Fruit fly (Drosophila melanogaster) whole organism, embryonic: ENCODE results near the gene CG32642.
A peak's percentile ranks its signal among the peaks of the same experiment; 100 is the strongest.

Source experiments
- Abd-B ChIP-seq: fragments of 200-800 bp; sonication (Bioruptor generic); optimal IDR thresholded peaks from 2 replicates; lab custom pipeline; 2018; ENCODE audit warnings: missing biosample characterization, mild to moderate bottlenecking, missing genetic modification characterization, moderate library complexity
- Bteb2 ChIP-seq: fragments of 200-800 bp; sonication (Bioruptor generic); optimal IDR thresholded peaks from 2 replicates; lab custom pipeline; 2016; ENCODE audit warnings: missing biosample characterization, missing genetic modification characterization
- CG11085 ChIP-seq: fragments of 200-800 bp; sonication (Bioruptor generic); IDR thresholded peaks from 2 replicates; pipeline ENCODE4 v1.3.6; 2022; ENCODE audit warnings: missing biosample characterization, missing genetic modification characterization
- CG11247 ChIP-seq: fragments of 200-800 bp; sonication (Bioruptor generic); IDR thresholded peaks from 2 replicates; pipeline ENCODE4 v1.3.6; 2022; ENCODE audit warnings: missing biosample characterization, missing genetic modification characterization
- CG11456 ChIP-seq: fragments of 200-800 bp; sonication (Bioruptor generic); IDR thresholded peaks from 3 replicates; pipeline ENCODE4 v1.3.6; 2022; ENCODE audit warnings: missing biosample characterization, missing genetic modification characterization
- CG11723 ChIP-seq: fragments of 200-800 bp; sonication (Bioruptor generic); optimal IDR thresholded peaks from 2 replicates; lab custom pipeline; 2017; ENCODE audit warnings: missing biosample characterization, mild to moderate bottlenecking, missing genetic modification characterization
- CG12104 ChIP-seq: fragments of 200-800 bp; sonication (Bioruptor generic); optimal IDR thresholded peaks from 3 replicates; lab custom pipeline; 2016; ENCODE audit warnings: missing biosample characterization, missing genetic modification characterization
- CG12391 ChIP-seq: fragments of 200-800 bp; sonication (Bioruptor generic); optimal IDR thresholded peaks from 3 replicates; lab custom pipeline; 2018; ENCODE audit warnings: missing biosample characterization, mild to moderate bottlenecking, missing genetic modification characterization, moderate library complexity
- CG17361 ChIP-seq: fragments of 200-800 bp; sonication (Bioruptor generic); IDR thresholded peaks from 3 replicates; pipeline ENCODE4 v1.3.6; 2022; ENCODE audit warnings: missing biosample characterization, missing genetic modification characterization
- CG32532 ChIP-seq: fragments of 200-800 bp; sonication (Bioruptor generic); IDR thresholded peaks from 2 replicates; pipeline ENCODE4 v1.3.6; 2022; ENCODE audit warnings: missing biosample characterization, missing genetic modification characterization
- CG5180 ChIP-seq: fragments of 200-800 bp; sonication (Bioruptor generic); optimal IDR thresholded peaks from 3 replicates; lab custom pipeline; 2017; ENCODE audit warnings: missing biosample characterization, missing genetic modification characterization, mild to moderate bottlenecking, moderate library complexity, missing genetic modification reagents
- CG8359 ChIP-seq: fragments of 200-800 bp; sonication (Bioruptor generic); optimal IDR thresholded peaks from 2 replicates; lab custom pipeline; 2017; ENCODE audit warnings: missing biosample characterization, mild to moderate bottlenecking, missing genetic modification characterization, borderline replicate concordance
- CG9609 ChIP-seq: fragments of 200-800 bp; sonication (Bioruptor generic); optimal IDR thresholded peaks from 3 replicates; lab custom pipeline; 2016; ENCODE audit warnings: missing biosample characterization, missing genetic modification characterization
- D ChIP-seq, 2 experiments: fragments of 200-800 bp in 1 of 2; fragments of >200 bp in 1 of 2; sonication (Bioruptor generic) in 1 of 2; optimal IDR thresholded peaks; 2 replicates in 1 of 2; 3 replicates in 1 of 2; lab custom pipeline; 2017; ENCODE audit warnings: mild to moderate bottlenecking in 1 of 2, missing biosample characterization in 1 of 2, missing genetic modification characterization in 1 of 2, missing genetic modification reagents in 1 of 2
- D19B ChIP-seq: fragments of 200-800 bp; sonication (Bioruptor generic); optimal IDR thresholded peaks from 2 replicates; lab custom pipeline; 2017; ENCODE audit warnings: missing biosample characterization, mild to moderate bottlenecking, missing genetic modification characterization
- Dbx ChIP-seq: fragments of 200-800 bp; sonication (Bioruptor generic); IDR thresholded peaks from 3 replicates; pipeline ENCODE4 v1.3.6; 2022; ENCODE audit warnings: missing biosample characterization, missing genetic modification characterization
- Deaf1 ChIP-seq: fragments of 200-800 bp; optimal IDR thresholded peaks from 3 replicates; lab custom pipeline; 2019; ENCODE audit warnings: missing biosample characterization, mild to moderate bottlenecking, missing genetic modification characterization, moderate library complexity
- Doc2 ChIP-seq: fragments of 200-800 bp; sonication (Bioruptor generic); IDR thresholded peaks from 2 replicates; pipeline ENCODE4 v1.3.6; 2022; ENCODE audit warnings: missing biosample characterization, missing genetic modification characterization
- Myb ChIP-seq: fragments of 200-800 bp; sonication (Bioruptor generic); optimal IDR thresholded peaks from 2 replicates; lab custom pipeline; 2016; ENCODE audit warnings: missing biosample characterization, missing genetic modification characterization
- NFAT ChIP-seq: fragments of 200-800 bp; sonication (Bioruptor generic); IDR thresholded peaks from 2 replicates; pipeline ENCODE4 v1.3.6; 2022; ENCODE audit warnings: missing biosample characterization, missing genetic modification characterization
- PHDP ChIP-seq: fragments of 200-800 bp; sonication (Bioruptor generic); optimal IDR thresholded peaks from 3 replicates; lab custom pipeline; 2018; ENCODE audit warnings: missing biosample characterization, mild to moderate bottlenecking, missing genetic modification characterization, moderate library complexity
- Ravus ChIP-seq: fragments of 200-800 bp; sonication (Bioruptor generic); IDR thresholded peaks from 2 replicates; pipeline ENCODE4 v1.3.6; 2022; ENCODE audit warnings: missing biosample characterization, missing genetic modification characterization
- Rfx ChIP-seq: fragments of 200-800 bp; sonication (Bioruptor generic); IDR thresholded peaks from 2 replicates; pipeline ENCODE4 v1.3.6; 2022; ENCODE audit warnings: missing biosample characterization, missing genetic modification characterization
- Vsx1 ChIP-seq: fragments of 200-800 bp; sonication (Bioruptor generic); optimal IDR thresholded peaks from 2 replicates; lab custom pipeline; 2017; ENCODE audit warnings: missing biosample characterization, mild to moderate bottlenecking, missing genetic modification characterization, missing genetic modification reagents
- Xrp1 ChIP-seq: fragments of 200-800 bp; sonication (Bioruptor generic); IDR thresholded peaks from 2 replicates; pipeline ENCODE4 v1.3.6; 2022; ENCODE audit warnings: missing biosample characterization, missing genetic modification characterization
- amos ChIP-seq: fragments of 200-800 bp; sonication (Bioruptor generic); IDR thresholded peaks from 2 replicates; pipeline ENCODE4 v1.3.6; 2022; ENCODE audit warnings: missing biosample characterization, missing genetic modification characterization; ENCODE audit not compliant: partially characterized antibody
- bcd ChIP-seq: fragments of 200-800 bp; sonication (Bioruptor generic); optimal IDR thresholded peaks from 2 replicates; lab custom pipeline; 2017; ENCODE audit warnings: missing biosample characterization, mild to moderate bottlenecking, missing genetic modification characterization
- cg ChIP-seq: fragments of 200-800 bp; sonication (Bioruptor generic); optimal IDR thresholded peaks from 3 replicates; lab custom pipeline; 2019; ENCODE audit warnings: missing biosample characterization, mild to moderate bottlenecking, missing genetic modification characterization, moderate library complexity
- en ChIP-seq: fragments of 200-800 bp; sonication (Bioruptor generic); optimal IDR thresholded peaks from 2 replicates; lab custom pipeline; 2016; ENCODE audit warnings: missing biosample characterization, missing genetic modification characterization
- eyg ChIP-seq: fragments of 200-800 bp; sonication (Bioruptor generic); optimal IDR thresholded peaks from 3 replicates; lab custom pipeline; 2016; ENCODE audit warnings: missing biosample characterization, missing genetic modification characterization
- fd3F ChIP-seq: fragments of 200-800 bp; sonication (Bioruptor generic); optimal IDR thresholded peaks from 2 replicates; lab custom pipeline; 2018; ENCODE audit warnings: missing biosample characterization, mild to moderate bottlenecking, missing genetic modification characterization, moderate library complexity
- gce ChIP-seq: fragments of 200-800 bp; sonication (Bioruptor generic); IDR thresholded peaks from 3 replicates; pipeline ENCODE4 v1.3.6; 2022; ENCODE audit warnings: missing biosample characterization, missing genetic modification characterization
- gcm2 ChIP-seq: fragments of 200-800 bp; sonication (Bioruptor generic); optimal IDR thresholded peaks from 2 replicates; lab custom pipeline; 2016; ENCODE audit warnings: missing biosample characterization, missing genetic modification characterization
- gem ChIP-seq: fragments of 200-800 bp; sonication (Bioruptor generic); optimal IDR thresholded peaks from 2 replicates; lab custom pipeline; 2019; ENCODE audit warnings: missing biosample characterization, mild to moderate bottlenecking, missing genetic modification characterization, moderate library complexity
- grn ChIP-seq: fragments of 200-800 bp; sonication (Bioruptor generic); optimal IDR thresholded peaks from 3 replicates; lab custom pipeline; 2017; ENCODE audit warnings: missing biosample characterization, missing genetic modification characterization
- ind ChIP-seq: fragments of 200-800 bp; sonication (Bioruptor generic); optimal IDR thresholded peaks from 3 replicates; lab custom pipeline; 2016; ENCODE audit warnings: missing biosample characterization, missing genetic modification characterization
- insv ChIP-seq, 2 experiments: fragments of 200-800 bp; sonication (Bioruptor generic); optimal IDR thresholded peaks; 3 replicates each; lab custom pipeline; 2016 to 2018; ENCODE audit warnings: missing biosample characterization in 2 of 2, missing genetic modification characterization in 2 of 2
- lov ChIP-seq, 2 experiments: fragments of 200-800 bp in 1 of 2; fragments of >200 bp in 1 of 2; sonication (Bioruptor generic) in 1 of 2; IDR thresholded peaks in 1 of 2; optimal IDR thresholded peaks in 1 of 2; 2 replicates in 1 of 2; 3 replicates in 1 of 2; pipeline versions ENCODE4 v1.3.6 to Lab custom; 2017 to 2022; ENCODE audit warnings: missing biosample characterization in 1 of 2, missing genetic modification characterization in 1 of 2
- pita ChIP-seq: fragments of 200-800 bp; sonication (Bioruptor generic); optimal IDR thresholded peaks from 2 replicates; lab custom pipeline; 2017; ENCODE audit warnings: missing biosample characterization, mild to moderate bottlenecking, missing genetic modification characterization
- repo ChIP-seq: fragments of 200-800 bp; sonication (Bioruptor generic); optimal IDR thresholded peaks from 2 replicates; lab custom pipeline; 2016; ENCODE audit warnings: missing biosample characterization, missing genetic modification characterization
- schlank ChIP-seq: fragments of 200-800 bp; sonication (Bioruptor generic); optimal IDR thresholded peaks from 2 replicates; lab custom pipeline; 2018; ENCODE audit warnings: missing biosample characterization, mild to moderate bottlenecking, missing genetic modification characterization
- scrt ChIP-seq: fragments of 200-800 bp; sonication (Bioruptor generic); optimal IDR thresholded peaks from 2 replicates; lab custom pipeline; 2018; ENCODE audit warnings: missing biosample characterization, mild to moderate bottlenecking, missing genetic modification characterization, moderate library complexity
- tgo ChIP-seq: fragments of 200-800 bp; sonication (Bioruptor generic); IDR thresholded peaks from 3 replicates; pipeline ENCODE4 v1.3.6; 2022; ENCODE audit warnings: missing biosample characterization, missing genetic modification characterization
- tin ChIP-seq: fragments of 200-800 bp; sonication (Bioruptor generic); optimal IDR thresholded peaks from 3 replicates; lab custom pipeline; 2016; ENCODE audit warnings: missing biosample characterization, missing genetic modification characterization
- trem ChIP-seq: fragments of 200-800 bp; optimal IDR thresholded peaks from 3 replicates; lab custom pipeline; 2019; ENCODE audit warnings: missing biosample characterization, mild to moderate bottlenecking, missing genetic modification characterization, moderate library complexity
- ttk ChIP-seq: fragments of 200-800 bp; sonication (Bioruptor generic); IDR thresholded peaks from 2 replicates; pipeline ENCODE4 v2.1.2; 2022; ENCODE audit warnings: missing biosample characterization, missing genetic modification characterization
- unpg ChIP-seq: fragments of 200-800 bp; sonication (Bioruptor generic); optimal IDR thresholded peaks from 3 replicates; lab custom pipeline; 2018; ENCODE audit warnings: missing biosample characterization, mild to moderate bottlenecking, missing genetic modification characterization, moderate library complexity
- vfl ChIP-seq: fragments of 200-800 bp; sonication (Bioruptor generic); optimal IDR thresholded peaks from 2 replicates; lab custom pipeline; 2016; ENCODE audit warnings: missing biosample characterization, missing genetic modification characterization

The CG32642 gene

DNA sequence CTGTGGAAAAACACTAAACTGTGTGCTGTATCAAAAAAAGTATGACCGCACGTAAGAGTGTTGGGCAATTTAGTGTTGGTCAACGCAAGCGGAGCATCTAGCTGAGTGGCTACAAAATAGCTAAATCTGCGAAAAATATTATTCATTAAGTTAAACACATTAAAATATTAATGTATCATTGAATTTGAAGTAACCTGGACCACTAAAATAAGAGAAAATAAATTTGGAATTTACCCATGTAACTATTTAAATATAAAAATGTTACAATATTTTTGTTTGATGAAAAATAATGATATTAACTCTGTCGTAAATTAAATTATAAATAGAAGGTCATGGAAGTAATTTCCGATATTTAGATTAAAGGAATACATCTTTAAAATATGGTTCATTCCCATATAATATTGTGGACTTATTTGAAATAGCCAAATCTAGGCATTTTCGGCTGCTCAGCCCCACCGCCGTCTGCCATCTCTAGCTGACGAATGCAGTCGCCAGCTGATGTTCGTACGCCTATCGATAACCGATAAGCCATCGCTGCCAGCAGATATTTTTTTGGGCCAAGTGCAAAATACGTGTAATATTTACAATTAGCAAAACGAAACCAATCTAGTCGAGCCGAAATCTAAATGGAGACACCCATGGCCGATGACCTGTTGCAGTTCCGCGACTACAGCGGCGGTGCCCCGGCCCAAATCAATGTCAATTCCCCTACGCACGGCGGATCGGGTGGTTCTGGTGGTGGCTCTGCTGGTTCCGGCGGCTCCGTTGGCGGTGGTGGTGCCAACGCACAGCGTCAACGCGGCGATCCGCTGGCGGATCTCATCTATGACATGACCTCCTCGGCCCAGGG is 49.2 kb upstream of the CG32642 start, which contains the start of the genes Brms1 and CG4645 (continued):
- TF ChIP-seq amos (0 out of 2 replicates have a peak, but pooled peaks have one; percentile 30), fd3F (GFP tag; lab: Kevin White, UChicago) (peak; percentile 12), Bteb2 (GFP tag; lab: Kevin White, UChicago) (peak; percentile 3), CG11456 (peak; percentile 66; the same call in 2 of the 3 replicates), Vsx1 (GFP tag; lab: Kevin White, UChicago) (no peak), scrt (GFP tag; lab: Kevin White, UChicago) (no peak), schlank (no peak), en (GFP tag; lab: Kevin White, UChicago) (no peak), Xrp1 (peak; percentile 27; the same call in 1 of the 2 replicates), tgo (GFP tag; lab: Robert Waterston, UW) (0 out of 3 replicates have a peak, but pooled peaks have one; percentile 39), Rfx (GFP tag; lab: Robert Waterston, UW) (peak; percentile 67), CG12391 (tag; lab: Kevin White, UChicago) (peak; percentile 69), tin (GFP tag; lab: Kevin White, UChicago) (peak; percentile 58), CG9609 (GFP tag; lab: Kevin White, UChicago) (peak; percentile 7), ttk (GFP tag; lab: Robert Waterston, UW) (no peak; the same call in 1 of the 2 replicates), D (optimal IDR thresholded peaks at IDR 0.05; lab: Kevin White, UChicago) (no peak), D (GFP tag; optimal IDR thresholded peaks at IDR 0.05; lab: Kevin White, UChicago) (no peak), gce (GFP tag; lab: Robert Waterston, UW) (no peak), gcm2 (GFP tag; lab: Kevin White, UChicago) (no peak), cg (GFP tag; lab: Kevin White, UChicago) (no peak), vfl (GFP tag; lab: Kevin White, UChicago) (peak; percentile 45), insv (GFP tag; optimal IDR thresholded peaks at IDR 0.05; lab: Kevin White, UChicago) (no peak), ind (GFP tag; lab: Kevin White, UChicago) (peak; percentile 55), grn (no peak), CG5180 (GFP tag; lab: Kevin White, UChicago) (no peak), CG11085 (no peak), lov (optimal IDR thresholded peaks at IDR 0.05; lab: Kevin White, UChicago) (no peak), lov (GFP tag; IDR thresholded peaks at IDR 0.05; lab: Robert Waterston, UW) (no peak), NFAT (GFP tag; lab: Robert Waterston, UW) (peak; percentile 68), bcd (peak; percentile 55), CG8359 (GFP tag; lab: Kevin White, UChicago) (no peak), pita (GFP tag; lab: Kevin White, UChicago) (no peak), gem (peak; percentile 73), PHDP (tag; lab: Kevin White, UChicago) (peak; percentile 9), Doc2 (GFP tag; lab: Robert Waterston, UW) (no peak), trem (tag; lab: Kevin White, UChicago) (peak; percentile 13), D19B (peak; percentile 12), Abd-B (peak; percentile 44), Ravus (GFP tag; lab: Robert Waterston, UW) (no peak), Dbx (GFP tag; lab: Robert Waterston, UW) (0 out of 3 replicates have a peak, but pooled peaks have one; percentile 35), CG12104 (GFP tag; lab: Kevin White, UChicago) (peak; percentile 6), repo (GFP tag; lab: Kevin White, UChicago) (no peak), CG11723 (GFP tag; lab: Kevin White, UChicago) (peak; percentile 35), Deaf1 (no peak), CG32532 (GFP tag; lab: Robert Waterston, UW) (peak; percentile 41; the same call in 1 of the 2 replicates), eyg (GFP tag; lab: Kevin White, UChicago) (no peak), CG17361 (GFP tag; lab: Robert Waterston, UW) (peak; percentile 83), CG11247 (GFP tag; lab: Robert Waterston, UW) (peak; percentile 19; the same call in 1 of the 2 replicates), Myb (GFP tag; lab: Kevin White, UChicago) (peak; percentile 10), unpg (GFP tag; lab: Kevin White, UChicago) (no peak)
